Worm (Caenorhabditis elegans) whole organism, young adult: ENCODE results near the gene K04C1.3.

Experiments
- C17E4.6 ChIP-seq: fragments of 200-800 bp; sonication (Bioruptor generic); IDR thresholded peaks from 2 replicates; pipeline ENCODE4 v1.3.6; 2022; ENCODE audit warnings: missing genetic modification reagents, missing genetic modification characterization, missing compliant biosample characterization
- D2030.7 ChIP-seq: fragments of 200-800 bp; sonication (Bioruptor generic); IDR thresholded peaks from 2 replicates; pipeline ENCODE4 v1.3.6; 2022; ENCODE audit warnings: missing genetic modification reagents, missing genetic modification characterization, missing compliant biosample characterization
- F10E7.11 ChIP-seq: sonication (generic microtip); optimal IDR thresholded peaks from 2 replicates; lab custom pipeline; 2017; ENCODE audit warnings: mild to moderate bottlenecking, missing genetic modification characterization, moderate library complexity, missing compliant biosample characterization
- F33H1.4 ChIP-seq: fragments of 200-800 bp; sonication (Bioruptor generic); IDR thresholded peaks from 2 replicates; pipeline ENCODE4 v1.3.6; 2022; ENCODE audit warnings: missing genetic modification reagents, missing genetic modification characterization, missing compliant biosample characterization
- F37B4.10 ChIP-seq: fragments of 200-800 bp; sonication (Bioruptor generic); IDR thresholded peaks from 2 replicates; pipeline ENCODE4 v1.3.6; 2022; ENCODE audit warnings: missing genetic modification characterization, missing compliant biosample characterization
- F39B2.1 ChIP-seq: fragments of 200-800 bp; sonication (Bioruptor generic); IDR thresholded peaks from 2 replicates; pipeline ENCODE4 v1.3.6; 2022; ENCODE audit warnings: missing genetic modification reagents, missing genetic modification characterization, missing compliant biosample characterization
- aptf-2 ChIP-seq: fragments of 200-800 bp; sonication (Bioruptor generic); conservative IDR thresholded peaks from 2 replicates; pipeline ENCODE4 v1.3.6; 2022; ENCODE audit warnings: missing genetic modification reagents, missing genetic modification characterization, missing compliant biosample characterization
- aptf-3 ChIP-seq: fragments of 200-800 bp; sonication (Bioruptor generic); IDR thresholded peaks from 2 replicates; pipeline ENCODE4 v1.3.6; 2022; ENCODE audit warnings: missing genetic modification characterization, missing compliant biosample characterization
- atf-7 ChIP-seq: sonication (generic microtip); optimal IDR thresholded peaks from 2 replicates; lab custom pipeline; 2017; ENCODE audit warnings: mild to moderate bottlenecking, missing genetic modification characterization, missing compliant biosample characterization
- attf-6 ChIP-seq: fragments of 200-800 bp; sonication (Bioruptor generic); IDR thresholded peaks from 2 replicates; pipeline ENCODE4 v1.3.6; 2022; ENCODE audit warnings: missing genetic modification reagents, missing genetic modification characterization, missing compliant biosample characterization
- ceh-40 ChIP-seq: fragments of 200-800 bp; sonication (Bioruptor generic); IDR thresholded peaks from 2 replicates; pipeline ENCODE4 v1.3.6; 2022; ENCODE audit warnings: missing genetic modification characterization, missing compliant biosample characterization
- ceh-79 ChIP-seq: sonication (generic microtip); optimal IDR thresholded peaks from 2 replicates; lab custom pipeline; 2017; ENCODE audit warnings: mild to moderate bottlenecking, missing genetic modification characterization, missing compliant biosample characterization
- dpl-1 ChIP-seq: fragments of 150-350 bp; optimal IDR thresholded peaks from 2 replicates; lab custom pipeline; 2014; ENCODE audit warnings: missing biosample characterization, missing genetic modification reagents, missing genetic modification characterization
- efl-1 ChIP-seq: fragments of 150-350 bp; optimal IDR thresholded peaks from 2 replicates; lab custom pipeline; 2014; ENCODE audit warnings: missing biosample characterization, missing genetic modification reagents, missing genetic modification characterization
- ekl-4 ChIP-seq: fragments of 200-800 bp; sonication (Bioruptor generic); IDR thresholded peaks from 2 replicates; pipeline ENCODE4 v1.3.6; 2022; ENCODE audit warnings: missing genetic modification reagents, missing genetic modification characterization, missing compliant biosample characterization
- hlh-12 ChIP-seq: sonication (generic microtip); optimal IDR thresholded peaks from 2 replicates; lab custom pipeline; 2016; ENCODE audit warnings: missing genetic modification characterization, missing compliant biosample characterization
- hmg-1.2 ChIP-seq: fragments of 200-800 bp; sonication (Bioruptor generic); IDR thresholded peaks from 2 replicates; pipeline ENCODE4 v1.3.6; 2022; ENCODE audit warnings: missing genetic modification reagents, missing genetic modification characterization, missing compliant biosample characterization
- lin-54 ChIP-seq: fragments of 200-800 bp; sonication (Bioruptor generic); optimal IDR thresholded peaks from 2 replicates; lab custom pipeline; 2018; ENCODE audit warnings: mild to moderate bottlenecking, missing genetic modification characterization, missing compliant biosample characterization
- madf-6 ChIP-seq: fragments of 200-800 bp; sonication (Bioruptor generic); IDR thresholded peaks from 2 replicates; pipeline ENCODE4 v1.3.6; 2022; ENCODE audit warnings: missing genetic modification reagents, missing genetic modification characterization, missing compliant biosample characterization
- madf-8 ChIP-seq: fragments of 200-800 bp; sonication (Bioruptor generic); conservative IDR thresholded peaks from 2 replicates; pipeline ENCODE4 v1.3.6; 2022; ENCODE audit warnings: missing genetic modification reagents, missing genetic modification characterization, missing compliant biosample characterization
- mes-4 ChIP-seq: sonication (generic microtip); optimal IDR thresholded peaks from 2 replicates; lab custom pipeline; 2016; ENCODE audit warnings: missing genotype, missing genetic modification characterization, missing compliant biosample characterization
- nhr-179 ChIP-seq: sonication (generic microtip); optimal IDR thresholded peaks from 2 replicates; lab custom pipeline; 2016; ENCODE audit warnings: mild to moderate bottlenecking, missing genetic modification characterization, missing compliant biosample characterization
- pbrm-1 ChIP-seq: fragments of 200-800 bp; sonication (Bioruptor generic); IDR thresholded peaks from 2 replicates; pipeline ENCODE4 v1.3.6; 2022; ENCODE audit warnings: missing genetic modification reagents, missing genetic modification characterization, missing compliant biosample characterization
- pha-4 ChIP-seq: fragments of 150-350 bp; sonication (generic microtip); optimal IDR thresholded peaks from 2 replicates; lab custom pipeline; 2014; ENCODE audit warnings: missing biosample characterization, missing genetic modification reagents, missing genetic modification characterization
- rpc-1 ChIP-seq, 2 experiments: fragments of 150-350 bp in 1 of 2; sonication (generic microtip) in 1 of 2; optimal IDR thresholded peaks; 2 replicates each; lab custom pipeline; 2014 to 2018; ENCODE audit warnings: missing biosample characterization in 1 of 2, missing genetic modification characterization in 1 of 2, missing genetic modification reagents in 1 of 2, missing genotype in 1 of 2
- sea-2 ChIP-seq: fragments of 200-800 bp; sonication (Bioruptor generic); IDR thresholded peaks from 2 replicates; pipeline ENCODE4 v1.3.6; 2022; ENCODE audit warnings: missing genetic modification characterization, missing compliant biosample characterization
- snpc-1.1 ChIP-seq: sonication (generic microtip); optimal IDR thresholded peaks from 2 replicates; lab custom pipeline; 2017; ENCODE audit warnings: missing genetic modification characterization, mild to moderate bottlenecking, missing compliant biosample characterization, antibody characterized with exemption, moderate library complexity, missing genotype, missing genetic modification reagents; ENCODE audit not compliant: insufficient read depth
- tbp1 ChIP-seq: fragments of 200-800 bp; sonication (Bioruptor generic); optimal IDR thresholded peaks from 2 replicates; lab custom pipeline; 2018; ENCODE audit warnings: mild to moderate bottlenecking, missing genetic modification characterization, missing compliant biosample characterization
- unc-130 ChIP-seq: sonication (generic microtip); optimal IDR thresholded peaks from 2 replicates; lab custom pipeline; 2016; ENCODE audit warnings: missing genetic modification reagents, missing genetic modification characterization, missing compliant biosample characterization
- xnd-1 ChIP-seq: sonication (generic microtip); optimal IDR thresholded peaks from 2 replicates; lab custom pipeline; 2016; ENCODE audit warnings: missing genotype, missing genetic modification reagents, missing genetic modification characterization, missing compliant biosample characterization
- ztf-22 ChIP-seq: fragments of 200-800 bp; sonication (Bioruptor generic); optimal IDR thresholded peaks from 2 replicates; lab custom pipeline; 2018; ENCODE audit warnings: mild to moderate bottlenecking, missing genetic modification characterization, moderate library complexity, missing compliant biosample characterization
- ztf-25 ChIP-seq: fragments of 200-800 bp; sonication (Bioruptor generic); IDR thresholded peaks from 2 replicates; pipeline ENCODE4 v1.3.6; 2022; ENCODE audit warnings: missing genetic modification reagents, missing genetic modification characterization, missing compliant biosample characterization
- ztf-3 ChIP-seq: fragments of 200-800 bp; sonication (Bioruptor generic); optimal IDR thresholded peaks from 2 replicates; lab custom pipeline; 2018; ENCODE audit warnings: mild to moderate bottlenecking, missing genetic modification characterization, missing compliant biosample characterization

K04C1.3 gene

ce11 chrX:14255973-14256372 is 12.8 kb upstream of the K04C1.3 start, which contains the start of gene E02H4.7:
TSS of gene E02H4.7 (plus strand) at chrX:14256273.
- TF ChIP-seq atf-7 (tag; lab: Kevin White, UChicago) (no peak), sea-2 (GFP tag; lab: Robert Waterston, UW) (no peak), nhr-179 (tag; lab: Kevin White, UChicago) (no peak), F37B4.10 (no peak), aptf-2 (GFP tag; lab: Robert Waterston, UW) (no peak), ztf-3 (GFP tag; lab: Kevin White, UChicago) (no peak), aptf-3 (GFP tag; lab: Robert Waterston, UW) (no peak)

- no peak for TF ChIP-seq tbp1 (GFP tag; lab: Kevin White, UChicago)
- no peak for TF ChIP-seq F39B2.1
- TF ChIP-seq attf-6 (GFP tag; lab: Robert Waterston, UW), result no peak
- no peak for TF ChIP-seq ceh-79 (tag; lab: Kevin White, UChicago)
- no peak for TF ChIP-seq rpc-1 (optimal IDR thresholded peaks at IDR 0.05; lab: Kevin White, UChicago)
- TF ChIP-seq rpc-1 (tag; optimal IDR thresholded peaks at IDR 0.05; lab: Kevin White, UChicago), result no peak
- TF ChIP-seq pbrm-1, result no peak
Measured at ce11 chrX:14255031-14255430, 11.8 kb upstream of the K04C1.3 start, which contains the start of gene E02H4.5. TSS of gene E02H4.5 (minus strand) at chrX:14255131.

DNA sequence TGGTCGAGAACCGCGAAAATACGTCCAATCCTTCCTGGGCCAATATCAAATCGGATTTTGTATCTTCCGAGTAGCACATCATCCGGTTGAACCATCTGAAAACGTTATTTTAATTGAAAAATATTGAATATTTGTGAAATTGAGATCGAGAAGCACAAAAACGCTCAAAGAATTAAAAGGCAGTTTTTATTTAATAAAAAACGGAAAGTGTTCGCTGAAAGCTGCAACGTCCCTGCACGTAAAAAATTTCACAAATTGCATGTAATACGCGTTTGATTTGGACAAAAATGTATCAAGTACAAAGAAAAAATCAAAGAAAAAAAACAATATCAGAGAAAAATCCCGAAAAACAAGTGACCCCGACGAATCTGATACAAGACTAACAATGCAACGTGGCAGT is 8.8 kb upstream of the K04C1.3 start, which contains the start of gene E02H4.6:
TSS of gene E02H4.6 (minus strand) at position 101 of the 400 bp plus-strand sequence.
- TF ChIP-seq F10E7.11 (tag; lab: Kevin White, UChicago) (no peak), ztf-22 (GFP tag; lab: Kevin White, UChicago) (no peak), mes-4 (tag; lab: Kevin White, UChicago) (no peak), unc-130 (GFP tag; lab: Kevin White, UChicago) (no peak), lin-54 (no peak), hlh-12 (tag; lab: Kevin White, UChicago) (no peak), ztf-25 (GFP tag; lab: Robert Waterston, UW) (no peak), pha-4 (no peak), ekl-4 (GFP tag; lab: Robert Waterston, UW) (no peak), C17E4.6 (GFP tag; lab: Robert Waterston, UW) (no peak), ceh-40 (no peak), F33H1.4 (GFP tag; lab: Robert Waterston, UW) (no peak)
- TF ChIP-seq, all 124 proteins: peak for 0

DNA sequence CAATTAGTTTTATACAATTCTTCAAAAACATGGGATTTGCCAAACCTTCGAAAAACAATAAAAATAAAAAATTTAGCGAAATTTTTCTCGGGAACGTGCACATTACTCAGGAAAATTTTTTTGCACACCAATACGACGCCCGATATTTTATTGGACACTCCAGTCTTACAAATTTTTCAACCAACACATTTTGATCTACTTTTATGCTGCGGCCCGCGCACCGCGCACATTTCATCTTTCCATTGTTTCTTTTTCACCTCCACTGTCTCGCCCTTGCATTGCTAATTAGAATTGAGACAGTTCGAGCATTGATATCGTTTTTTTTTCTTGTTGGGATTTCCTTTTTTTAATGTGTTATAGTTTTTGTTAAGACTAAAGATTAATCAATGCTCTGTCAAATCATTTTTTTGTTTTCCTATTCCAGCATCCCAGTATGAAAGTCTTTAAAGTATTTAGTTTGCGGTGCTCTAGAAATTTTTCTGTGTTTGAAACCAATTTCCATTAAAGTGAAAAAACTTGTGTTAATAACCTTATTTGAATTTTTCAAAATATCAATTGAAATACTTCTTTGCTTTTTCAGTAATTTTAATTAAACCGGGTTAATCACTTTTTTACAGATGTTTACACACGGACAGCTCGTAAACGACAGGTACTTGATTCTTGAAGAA is 4.4 kb upstream of the K04C1.3 start, which contains the start of gene K04C1.5:
TSS of gene K04C1.5 (plus strand) at position 618 of the 668 bp plus-strand sequence.
- TF ChIP-seq dpl-1 (GFP tag; lab: Kevin White, UChicago) (peak; percentile 48), D2030.7 (GFP tag; lab: Robert Waterston, UW) (peak; percentile 28; the same call in 1 of the 2 replicates), efl-1 (GFP tag; lab: Kevin White, UChicago) (peak; percentile 77), snpc-1.1 (tag; lab: Kevin White, UChicago) (no peak), xnd-1 (tag; lab: Kevin White, UChicago) (peak; percentile 17), hmg-1.2 (no peak; the same call in 1 of the 2 replicates), madf-6 (peak; percentile 77), madf-8 (GFP tag; lab: Robert Waterston, UW) (peak; percentile 56; the same call in 1 of the 2 replicates)
